Fruit fly (Drosophila melanogaster) whole organism, embryonic: ENCODE data around the gene CG13306.

Experiments used
- ATbp ChIP-seq: fragments of 200-800 bp; sonication (Bioruptor generic); optimal IDR thresholded peaks from 2 replicates; lab custom pipeline; 2017; ENCODE audit warnings: missing biosample characterization, mild to moderate bottlenecking, missing genetic modification characterization, missing genetic modification reagents
- Adf1 ChIP-seq: fragments of 200-800 bp; sonication (Bioruptor generic); IDR thresholded peaks from 2 replicates; pipeline ENCODE4 v1.3.6; 2022; ENCODE audit warnings: missing biosample characterization, missing genetic modification characterization
- Atf-2 ChIP-seq: fragments of 200-800 bp; sonication (Bioruptor generic); optimal IDR thresholded peaks from 2 replicates; lab custom pipeline; 2016; ENCODE audit warnings: missing biosample characterization, missing genetic modification characterization
- CG11085 ChIP-seq: fragments of 200-800 bp; sonication (Bioruptor generic); IDR thresholded peaks from 2 replicates; pipeline ENCODE4 v1.3.6; 2022; ENCODE audit warnings: missing biosample characterization, missing genetic modification characterization
- CG11247 ChIP-seq: fragments of 200-800 bp; sonication (Bioruptor generic); IDR thresholded peaks from 2 replicates; pipeline ENCODE4 v1.3.6; 2022; ENCODE audit warnings: missing biosample characterization, missing genetic modification characterization
- CG1233 ChIP-seq: fragments of 200-800 bp; sonication (Bioruptor generic); optimal IDR thresholded peaks from 4 replicates; lab custom pipeline; 2018; ENCODE audit warnings: missing biosample characterization, mild to moderate bottlenecking, missing genetic modification characterization
- CG14667 ChIP-seq: fragments of 200-800 bp; sonication (Bioruptor generic); IDR thresholded peaks from 2 replicates; pipeline ENCODE4 v1.3.6; 2022; ENCODE audit warnings: missing biosample characterization, missing genetic modification characterization
- CG15514 ChIP-seq: fragments of 200-800 bp; sonication (Bioruptor generic); optimal IDR thresholded peaks from 3 replicates; lab custom pipeline; 2017; ENCODE audit warnings: missing biosample characterization, missing genetic modification characterization, mild to moderate bottlenecking, moderate library complexity, missing genetic modification reagents
- CG3163 ChIP-seq: fragments of 200-800 bp; sonication (Bioruptor generic); optimal IDR thresholded peaks from 3 replicates; lab custom pipeline; 2016; ENCODE audit warnings: missing biosample characterization, missing genetic modification characterization
- CG33213 ChIP-seq: fragments of 200-800 bp; sonication (Bioruptor generic); optimal IDR thresholded peaks from 3 replicates; lab custom pipeline; 2016; ENCODE audit warnings: missing biosample characterization, missing genetic modification characterization
- CG3847 ChIP-seq: fragments of 200-800 bp; sonication (Bioruptor generic); IDR thresholded peaks from 2 replicates; pipeline ENCODE4 v1.3.6; 2022; ENCODE audit warnings: missing biosample characterization, missing genetic modification characterization
- CG42726 ChIP-seq: fragments of 200-800 bp; sonication (Bioruptor generic); IDR thresholded peaks from 2 replicates; pipeline ENCODE4 v1.3.6; 2022; ENCODE audit warnings: missing biosample characterization, missing genetic modification characterization; ENCODE audit not compliant: partially characterized antibody
- CG4360 ChIP-seq: fragments of 200-800 bp; sonication (Bioruptor generic); IDR thresholded peaks from 2 replicates; pipeline ENCODE4 v1.3.6; 2022; ENCODE audit warnings: missing biosample characterization, missing genetic modification characterization
- CG5180 ChIP-seq: fragments of 200-800 bp; sonication (Bioruptor generic); optimal IDR thresholded peaks from 3 replicates; lab custom pipeline; 2017; ENCODE audit warnings: missing biosample characterization, missing genetic modification characterization, mild to moderate bottlenecking, moderate library complexity, missing genetic modification reagents
- CG5245 ChIP-seq: fragments of 200-800 bp; sonication (Bioruptor generic); optimal IDR thresholded peaks from 3 replicates; lab custom pipeline; 2016; ENCODE audit warnings: missing biosample characterization, missing genetic modification characterization
- CG5953 ChIP-seq: fragments of 200-800 bp; sonication (Bioruptor generic); IDR thresholded peaks from 2 replicates; pipeline ENCODE4 v1.3.6; 2022; ENCODE audit warnings: missing biosample characterization, missing genetic modification characterization
- CG6654 ChIP-seq: fragments of 200-800 bp; sonication (Bioruptor generic); optimal IDR thresholded peaks from 2 replicates; lab custom pipeline; 2017; ENCODE audit warnings: missing biosample characterization, mild to moderate bottlenecking, missing genetic modification characterization
- CG6854 ChIP-seq: fragments of 200-800 bp; sonication (Bioruptor generic); optimal IDR thresholded peaks from 3 replicates; lab custom pipeline; 2017; ENCODE audit warnings: missing biosample characterization, mild to moderate bottlenecking, missing genetic modification characterization
- CG8944 ChIP-seq: fragments of 200-800 bp; sonication (Bioruptor generic); optimal IDR thresholded peaks from 3 replicates; lab custom pipeline; 2016; ENCODE audit warnings: missing biosample characterization, missing genetic modification characterization
- CG9876 ChIP-seq: fragments of 200-800 bp; sonication (Bioruptor generic); optimal IDR thresholded peaks from 2 replicates; lab custom pipeline; 2016; ENCODE audit warnings: missing biosample characterization, missing genetic modification characterization
- Dll ChIP-seq: fragments of 200-800 bp; sonication (Bioruptor generic); IDR thresholded peaks from 4 replicates; pipeline ENCODE4 v1.3.6; 2022; ENCODE audit warnings: missing biosample characterization, missing genetic modification characterization; ENCODE audit not compliant: partially characterized antibody
- Eip74EF ChIP-seq, 2 experiments: fragments of 200-800 bp in 1 of 2; fragments of >200 bp in 1 of 2; sonication (Bioruptor generic) in 1 of 2; optimal IDR thresholded peaks; 2 replicates each; lab custom pipeline; 2017 to 2019; ENCODE audit warnings: missing biosample characterization in 2 of 2, missing genetic modification characterization in 2 of 2, mild to moderate bottlenecking in 1 of 2, moderate library complexity in 1 of 2
- HHEX ChIP-seq: fragments of 200-800 bp; sonication (Bioruptor generic); optimal IDR thresholded peaks from 3 replicates; lab custom pipeline; 2017; ENCODE audit warnings: missing biosample characterization, mild to moderate bottlenecking, missing genetic modification characterization, missing genetic modification reagents
- Hmr ChIP-seq: fragments of 200-800 bp; sonication (Bioruptor generic); optimal IDR thresholded peaks from 3 replicates; lab custom pipeline; 2017; ENCODE audit warnings: mild to moderate bottlenecking, missing biosample characterization, missing genetic modification reagents, missing genetic modification characterization
- Med ChIP-seq: fragments of 200-800 bp; sonication (Bioruptor generic); peaks from one replicate; lab custom pipeline; 2016; ENCODE audit warnings: missing biosample characterization, missing genetic modification characterization, mild to moderate bottlenecking, inconsistent platforms, moderate library complexity
- Mes4 ChIP-seq: fragments of 200-800 bp; sonication (Bioruptor generic); optimal IDR thresholded peaks from 2 replicates; lab custom pipeline; 2016; ENCODE audit warnings: missing biosample characterization, missing genetic modification characterization
- Oli ChIP-seq: fragments of 200-800 bp; sonication (Bioruptor generic); optimal IDR thresholded peaks from 2 replicates; lab custom pipeline; 2018; ENCODE audit warnings: missing biosample characterization, mild to moderate bottlenecking, missing genetic modification characterization, moderate library complexity
- Optix ChIP-seq: fragments of 200-800 bp; sonication (Bioruptor generic); IDR thresholded peaks from 3 replicates; pipeline ENCODE4 v1.3.6; 2022; ENCODE audit warnings: missing biosample characterization, missing genetic modification characterization
- Rfx ChIP-seq: fragments of 200-800 bp; sonication (Bioruptor generic); IDR thresholded peaks from 2 replicates; pipeline ENCODE4 v1.3.6; 2022; ENCODE audit warnings: missing biosample characterization, missing genetic modification characterization
- al ChIP-seq: fragments of 200-800 bp; sonication (Bioruptor generic); IDR thresholded peaks from 2 replicates; pipeline ENCODE4 v1.3.6; 2022; ENCODE audit warnings: missing biosample characterization, missing genetic modification characterization
- bsh ChIP-seq, 2 experiments: fragments of 200-800 bp; sonication (Bioruptor generic); optimal IDR thresholded peaks; 2 replicates each; lab custom pipeline; 2017 to 2018; ENCODE audit warnings: mild to moderate bottlenecking in 2 of 2, missing biosample characterization in 2 of 2, missing genetic modification characterization in 2 of 2, moderate library complexity in 1 of 2
- croc ChIP-seq: fragments of 200-800 bp; sonication (Bioruptor generic); conservative IDR thresholded peaks from 3 replicates; pipeline ENCODE4 v1.3.6; 2022; ENCODE audit warnings: missing biosample characterization, missing genetic modification characterization
- dan ChIP-seq: fragments of 200-800 bp; sonication (Bioruptor generic); IDR thresholded peaks from 2 replicates; pipeline ENCODE4 v1.3.6; 2022; ENCODE audit warnings: missing biosample characterization, missing genetic modification characterization
- grn ChIP-seq: fragments of 200-800 bp; sonication (Bioruptor generic); optimal IDR thresholded peaks from 3 replicates; lab custom pipeline; 2017; ENCODE audit warnings: missing biosample characterization, missing genetic modification characterization
- gt ChIP-seq: fragments of 200-800 bp; sonication (Bioruptor generic); IDR thresholded peaks from 2 replicates; pipeline ENCODE4 v1.3.6; 2022; ENCODE audit warnings: missing biosample characterization, missing genetic modification characterization
- ham ChIP-seq: fragments of 200-800 bp; sonication (Bioruptor generic); IDR thresholded peaks from 2 replicates; pipeline ENCODE4 v1.3.6; 2022; ENCODE audit warnings: missing biosample characterization, missing genetic modification characterization
- hb ChIP-seq: fragments of 200-800 bp; sonication (Bioruptor generic); IDR thresholded peaks from 3 replicates; pipeline ENCODE4 v1.3.6; 2022; ENCODE audit warnings: missing biosample characterization, missing genetic modification characterization; ENCODE audit not compliant: partially characterized antibody
- ind ChIP-seq: fragments of 200-800 bp; sonication (Bioruptor generic); optimal IDR thresholded peaks from 3 replicates; lab custom pipeline; 2016; ENCODE audit warnings: missing biosample characterization, missing genetic modification characterization
- insv ChIP-seq, 2 experiments: fragments of 200-800 bp; sonication (Bioruptor generic); optimal IDR thresholded peaks; 3 replicates each; lab custom pipeline; 2016 to 2018; ENCODE audit warnings: missing biosample characterization in 2 of 2, missing genetic modification characterization in 2 of 2
- pnt ChIP-seq: fragments of 200-800 bp; sonication (Bioruptor generic); optimal IDR thresholded peaks from 3 replicates; lab custom pipeline; 2016; ENCODE audit warnings: missing biosample characterization, missing genetic modification characterization
- repo ChIP-seq: fragments of 200-800 bp; sonication (Bioruptor generic); optimal IDR thresholded peaks from 2 replicates; lab custom pipeline; 2016; ENCODE audit warnings: missing biosample characterization, missing genetic modification characterization
- run ChIP-seq: fragments of 200-800 bp; sonication (Bioruptor generic); optimal IDR thresholded peaks from 3 replicates; lab custom pipeline; 2018; ENCODE audit warnings: missing biosample characterization, mild to moderate bottlenecking, missing genetic modification characterization
- sima ChIP-seq: fragments of 200-800 bp; sonication (Bioruptor generic); optimal IDR thresholded peaks from 2 replicates; lab custom pipeline; 2016; ENCODE audit warnings: missing biosample characterization, missing genetic modification characterization
- slbo ChIP-seq: fragments of 200-800 bp; sonication (Bioruptor generic); IDR thresholded peaks from 2 replicates; pipeline ENCODE4 v1.3.6; 2022; ENCODE audit warnings: missing biosample characterization, missing genetic modification characterization
- sna ChIP-seq: fragments of 200-800 bp; sonication (Bioruptor generic); IDR thresholded peaks from 2 replicates; pipeline ENCODE4 v1.3.6; 2022; ENCODE audit warnings: missing biosample characterization, missing genetic modification characterization; ENCODE audit not compliant: partially characterized antibody
- tna ChIP-seq: fragments of 200-800 bp; sonication (Bioruptor generic); IDR thresholded peaks from 2 replicates; pipeline ENCODE4 v1.3.6; 2022; ENCODE audit warnings: missing biosample characterization, missing genetic modification characterization; ENCODE audit not compliant: partially characterized antibody
- trh ChIP-seq: fragments of 200-800 bp; sonication (Bioruptor generic); optimal IDR thresholded peaks from 2 replicates; lab custom pipeline; 2016; ENCODE audit warnings: missing biosample characterization, missing genetic modification characterization
- tup ChIP-seq: fragments of 200-800 bp; sonication (Bioruptor generic); optimal IDR thresholded peaks from 2 replicates; lab custom pipeline; 2016; ENCODE audit warnings: missing biosample characterization, mild to moderate bottlenecking, missing genetic modification characterization, moderate library complexity
- wor ChIP-seq: fragments of 200-800 bp; sonication (Bioruptor generic); IDR thresholded peaks from 2 replicates; pipeline ENCODE4 v1.3.6; 2022; ENCODE audit warnings: missing biosample characterization, missing genetic modification characterization
- zen ChIP-seq: fragments of 200-800 bp; sonication (Bioruptor generic); optimal IDR thresholded peaks from 3 replicates; lab custom pipeline; 2018; ENCODE audit warnings: missing biosample characterization, mild to moderate bottlenecking, missing genetic modification characterization, moderate library complexity

The CG13306 gene

dm6 chr3L:8721145-8721544, 28.4 kb downstream of the CG13306 start, which contains the start of the genes CG32022 and CG6511 (continued):
- peak; percentile 97 for TF ChIP-seq Oli (tag; lab: Kevin White, UChicago)
- TF ChIP-seq Optix (GFP tag; lab: Robert Waterston, UW) = peak; percentile 85
- TF ChIP-seq CG1233 (GFP tag; lab: Kevin White, UChicago) = peak; percentile 96
- TF ChIP-seq gt (GFP tag; lab: Robert Waterston, UW) = peak; percentile 89
- TF ChIP-seq CG8944 (GFP tag; lab: Kevin White, UChicago) = peak; percentile 97
- TF ChIP-seq dan (GFP tag; lab: Robert Waterston, UW) = peak; percentile 89
- TF ChIP-seq Hmr (GFP tag; lab: Kevin White, UChicago) = peak; percentile 97
- TF ChIP-seq bsh (GFP tag; optimal IDR thresholded peaks at IDR 0.05; lab: Kevin White, UChicago) = peak in 1 of 2 experiments; percentile 95
- peak; percentile 87 for TF ChIP-seq CG3163 (GFP tag; lab: Kevin White, UChicago)
- TF ChIP-seq CG11247 (GFP tag; lab: Robert Waterston, UW) = peak; percentile 94; the same call in 1 of the 2 replicates
- peak; percentile 91 for TF ChIP-seq CG5245 (GFP tag; lab: Kevin White, UChicago)
- no peak for TF ChIP-seq Eip74EF (GFP tag; optimal IDR thresholded peaks at IDR 0.05; lab: Kevin White, UChicago)
- peak; percentile 91 for TF ChIP-seq CG15514 (GFP tag; lab: Kevin White, UChicago)
- TF ChIP-seq CG6854 (GFP tag; lab: Kevin White, UChicago) = peak; percentile 92
- peak; percentile 88 for TF ChIP-seq tup (GFP tag; lab: Kevin White, UChicago)
- TF ChIP-seq Rfx (GFP tag; lab: Robert Waterston, UW) = peak; percentile 97
- peak; percentile 84 for TF ChIP-seq CG5180 (GFP tag; lab: Kevin White, UChicago)
- TF ChIP-seq trh (GFP tag; lab: Kevin White, UChicago) = peak; percentile 95
- TF ChIP-seq HHEX = peak; percentile 96
- TF ChIP-seq CG11085 (GFP tag; lab: Robert Waterston, UW) = peak; percentile 93
- peak; percentile 98 for TF ChIP-seq pnt
- peak; percentile 93 for TF ChIP-seq Mes4 (GFP tag; lab: Kevin White, UChicago)
- peak; percentile 15 to 81 for TF ChIP-seq insv (GFP tag; optimal IDR thresholded peaks at IDR 0.05; lab: Kevin White, UChicago)
- peak; percentile 86 for TF ChIP-seq run (tag; lab: Kevin White, UChicago)
- peak; percentile 91 for TF ChIP-seq ATbp (GFP tag; lab: Kevin White, UChicago)
- peak; percentile 55 for TF ChIP-seq CG4360 (GFP tag; lab: Robert Waterston, UW)
- peak; percentile 86 for TF ChIP-seq CG5953 (GFP tag; lab: Robert Waterston, UW)
- peak; percentile 95 for TF ChIP-seq CG33213 (GFP tag; lab: Kevin White, UChicago)
- TF ChIP-seq grn (GFP tag; lab: Kevin White, UChicago) = no peak
- peak; percentile 89 for TF ChIP-seq CG6654
- TF ChIP-seq CG14667 (GFP tag; lab: Robert Waterston, UW) = peak; percentile 94
- peak; percentile 90 for TF ChIP-seq sima (GFP tag; lab: Kevin White, UChicago)
- peak; percentile 81 for TF ChIP-seq Adf1 (GFP tag; lab: Robert Waterston, UW)
- TF ChIP-seq CG9876 (GFP tag; lab: Kevin White, UChicago) = peak; percentile 96
- TF ChIP-seq zen (tag; lab: Kevin White, UChicago) = peak; percentile 97
- no peak for TF ChIP-seq sna (GFP tag; lab: Robert Waterston, UW)
- TF ChIP-seq croc (GFP tag; lab: Robert Waterston, UW) = peak; percentile 97
- TF ChIP-seq CG3847 = peak; percentile 98
- TF ChIP-seq Dll = no peak
- TF ChIP-seq CG42726 (GFP tag; lab: Robert Waterston, UW) = no peak
- TF ChIP-seq Med = peak; percentile 99
- no peak for TF ChIP-seq tna (GFP tag; lab: Robert Waterston, UW)
- no peak for TF ChIP-seq hb (GFP tag; lab: Robert Waterston, UW)
- peak; percentile 98 for TF ChIP-seq slbo (GFP tag; lab: Robert Waterston, UW)
- peak; percentile 92 for TF ChIP-seq wor
- TF ChIP-seq repo = peak; percentile 92
- TF ChIP-seq ham (GFP tag; lab: Robert Waterston, UW) = peak; percentile 89
- peak; percentile 96 for TF ChIP-seq al (GFP tag; lab: Robert Waterston, UW)
- TF ChIP-seq ind (GFP tag; lab: Kevin White, UChicago) = peak; percentile 98
- TF ChIP-seq Atf-2 (GFP tag; lab: Kevin White, UChicago) = peak; percentile 97
